Worm (Caenorhabditis elegans) whole organism, L3 larva: ENCODE results near the gene C52B9.10.

Experiments used
- sea-2 ChIP-seq: fragments of 150-350 bp; sonication (generic microtip); optimal IDR thresholded peaks from 4 replicates; lab custom pipeline; 2014; ENCODE audit warnings: missing biosample characterization, missing genetic modification reagents, missing genetic modification characterization
- zag-1 ChIP-seq: fragments of 150-350 bp; optimal IDR thresholded peaks from 2 replicates; lab custom pipeline; 2014; ENCODE audit warnings: missing biosample characterization, missing genetic modification characterization

ce11 chrX:4260297-4260696, 13.4 kb upstream of the C52B9.10 start, which contains the start of gene C52B9.4:
- TF ChIP-seq sea-2 (GFP tag; lab: Kevin White, UChicago): peak; percentile 40
- no peak for TF ChIP-seq zag-1
